Fruit fly (Drosophila melanogaster): Measurements from ENCODE around the gene CG31898.

- no peak for TF ChIP-seq CTCF (optimal IDR thresholded peaks at IDR 0.05)
- no peak for TF ChIP-seq CG8478 (optimal IDR thresholded peaks at IDR 0.05)
These were observed 26.0 kb upstream of the CG31898 start, which contains the start of gene Wdr82 for dm6 chr2L:8374235-8374634.

Measured in S2 (cell line).